Fruit fly (Drosophila melanogaster): ENCODE measurements around the gene asf1.

The asf1 gene

dm6 chr3L:19649374-19649948 is 30.8 kb downstream of the asf1 start, which contains the start of gene Oat:
Oat (minus strand) TSS chr3L:19649851.
- no peak for TF ChIP-seq Myc (optimal IDR thresholded peaks at IDR 0.05)
- TF ChIP-seq insv (optimal IDR thresholded peaks at IDR 0.05) = no peak
- no peak for TF ChIP-seq ttk (optimal IDR thresholded peaks at IDR 0.05)
- TF ChIP-seq Sin3A (optimal IDR thresholded peaks at IDR 0.05) = no peak
- no peak for TF ChIP-seq h (optimal IDR thresholded peaks at IDR 0.05)
- TF ChIP-seq psq (optimal IDR thresholded peaks at IDR 0.05) = no peak

- TF ChIP-seq Sin3A (optimal IDR thresholded peaks at IDR 0.05) (no peak), ttk (optimal IDR thresholded peaks at IDR 0.05) (no peak), h (optimal IDR thresholded peaks at IDR 0.05) (no peak), psq (optimal IDR thresholded peaks at IDR 0.05) (no peak), Myc (optimal IDR thresholded peaks at IDR 0.05) (no peak), insv (optimal IDR thresholded peaks at IDR 0.05) (no peak)
Observed at dm6 chr3L:19650121-19650520, 31.4 kb downstream of the asf1 start.

- TF ChIP-seq psq (optimal IDR thresholded peaks at IDR 0.05) (no peak), Myc (optimal IDR thresholded peaks at IDR 0.05) (no peak)
Observed at dm6 chr3L:19650588-19650987, 31.9 kb downstream of the asf1 start.

dm6 chr3L:19653470-19653869 is 34.8 kb downstream of the asf1 start:
- TF ChIP-seq psq (optimal IDR thresholded peaks at IDR 0.05) = no peak
- TF ChIP-seq ttk (optimal IDR thresholded peaks at IDR 0.05) = no peak
- no peak for TF ChIP-seq h (optimal IDR thresholded peaks at IDR 0.05)
- no peak for TF ChIP-seq Sin3A (optimal IDR thresholded peaks at IDR 0.05)
- TF ChIP-seq insv (optimal IDR thresholded peaks at IDR 0.05) = no peak
- TF ChIP-seq Myc (optimal IDR thresholded peaks at IDR 0.05) = no peak

dm6 chr3L:19655923-19656322 is 37.2 kb downstream of the asf1 start:
- TF ChIP-seq psq (optimal IDR thresholded peaks at IDR 0.05) (no peak), Myc (optimal IDR thresholded peaks at IDR 0.05) (no peak), Sin3A (optimal IDR thresholded peaks at IDR 0.05) (no peak), ttk (optimal IDR thresholded peaks at IDR 0.05) (no peak), insv (optimal IDR thresholded peaks at IDR 0.05) (no peak), h (optimal IDR thresholded peaks at IDR 0.05) (no peak)

- no peak for TF ChIP-seq ttk (optimal IDR thresholded peaks at IDR 0.05)
- no peak for TF ChIP-seq psq (optimal IDR thresholded peaks at IDR 0.05)
- TF ChIP-seq insv (optimal IDR thresholded peaks at IDR 0.05) = no peak
- TF ChIP-seq h (optimal IDR thresholded peaks at IDR 0.05) = no peak
- TF ChIP-seq Myc (optimal IDR thresholded peaks at IDR 0.05) = no peak
- TF ChIP-seq Sin3A (optimal IDR thresholded peaks at IDR 0.05) = no peak
Observed at dm6 chr3L:19662892-19663291, 44.2 kb downstream of the asf1 start.

- TF ChIP-seq psq (optimal IDR thresholded peaks at IDR 0.05) = no peak
- no peak for TF ChIP-seq h (optimal IDR thresholded peaks at IDR 0.05)
- TF ChIP-seq Sin3A (optimal IDR thresholded peaks at IDR 0.05) = no peak
- no peak for TF ChIP-seq ttk (optimal IDR thresholded peaks at IDR 0.05)
- no peak for TF ChIP-seq insv (optimal IDR thresholded peaks at IDR 0.05)
- TF ChIP-seq Myc (optimal IDR thresholded peaks at IDR 0.05) = no peak
Observed at dm6 chr3L:19663605-19664230, 45.0 kb downstream of the asf1 start, which contains the start of gene tey. tey (minus strand) TSS chr3L:19664104.

- TF ChIP-seq h (optimal IDR thresholded peaks at IDR 0.05) (no peak), ttk (optimal IDR thresholded peaks at IDR 0.05) (no peak), insv (optimal IDR thresholded peaks at IDR 0.05) (no peak), Myc (optimal IDR thresholded peaks at IDR 0.05) (no peak), Sin3A (optimal IDR thresholded peaks at IDR 0.05) (no peak), psq (optimal IDR thresholded peaks at IDR 0.05) (no peak)
Observed at dm6 chr3L:19665059-19665626, 46.4 kb downstream of the asf1 start.

Data from Kc167 (cell line).